Worm (Caenorhabditis elegans): ENCODE data around the gene C04A11.1.

C04A11.1 gene

DNA sequence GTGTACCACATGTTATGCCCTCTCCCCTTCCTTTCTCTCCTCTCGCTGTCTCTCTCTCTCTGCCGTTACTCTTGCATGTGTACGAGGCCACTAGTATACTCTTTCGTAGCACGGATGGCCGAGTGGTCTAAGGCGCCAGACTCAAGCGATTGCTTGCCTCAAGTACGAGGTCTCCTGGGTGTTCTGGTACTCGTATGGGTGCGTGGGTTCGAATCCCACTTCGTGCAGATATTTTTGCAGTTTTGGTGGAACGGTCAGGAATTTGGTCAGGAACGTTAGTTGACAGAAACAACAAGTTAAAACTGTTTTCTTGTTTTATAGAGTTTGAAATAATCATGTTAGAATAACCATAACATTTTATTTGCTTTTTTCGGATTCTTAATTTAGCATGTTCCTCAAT lies 5.1 kb downstream of the C04A11.1 start:
- TF ChIP-seq ceh-28 (tag; optimal IDR thresholded peaks at IDR 0.05) (peak; percentile 13), nhr-76 (tag; optimal IDR thresholded peaks at IDR 0.05) (peak; percentile 37), nhr-11 (tag; optimal IDR thresholded peaks at IDR 0.05) (peak; percentile 33), jun-1 (tag; optimal IDR thresholded peaks at IDR 0.05) (peak; percentile 86), nhr-43 (tag; optimal IDR thresholded peaks at IDR 0.05; ENCODE audit: poor library complexity, severe bottlenecking) (peak; percentile 81), R02D3.7 (tag; optimal IDR thresholded peaks at IDR 0.05) (peak; percentile 38), ceh-9 (tag; optimal IDR thresholded peaks at IDR 0.05) (no peak), nhr-25 (tag; optimal IDR thresholded peaks at IDR 0.05) (peak; percentile 46), unc-62 (GFP tag; optimal IDR thresholded peaks at IDR 0.05) (no peak), fkh-10 (GFP tag; optimal IDR thresholded peaks at IDR 0.05) (peak; percentile 51), nfya-1 (tag; optimal IDR thresholded peaks at IDR 0.05; ENCODE audit: insufficient read depth) (peak; percentile 71), fos-1 (tag; optimal IDR thresholded peaks at IDR 0.05) (no peak), mdl-1 (tag; optimal IDR thresholded peaks at IDR 0.05) (no peak), ZK546.5 (tag; optimal IDR thresholded peaks at IDR 0.05) (no peak), nhr-237 (tag; optimal IDR thresholded peaks at IDR 0.05) (no peak), nhr-23 (tag; optimal IDR thresholded peaks at IDR 0.05) (peak; percentile 67), egl-5 (tag; optimal IDR thresholded peaks at IDR 0.05) (peak; percentile 89), fkh-2 (tag; optimal IDR thresholded peaks at IDR 0.05) (no peak), ztf-4 (tag; optimal IDR thresholded peaks at IDR 0.05) (peak; percentile 49), mml-1 (tag; optimal IDR thresholded peaks at IDR 0.05) (no peak), pha-4 (tag; optimal IDR thresholded peaks at IDR 0.05) (peak; percentile 81), nhr-12 (tag; optimal IDR thresholded peaks at IDR 0.05) (no peak), daf-12 (tag; optimal IDR thresholded peaks at IDR 0.05) (no peak), lin-15B (tag; optimal IDR thresholded peaks at IDR 0.05) (peak; percentile 38), ztf-11 (tag; optimal IDR thresholded peaks at IDR 0.05) (no peak), ceh-82 (tag; optimal IDR thresholded peaks at IDR 0.05) (peak; percentile 37), lsy-12 (tag; optimal IDR thresholded peaks at IDR 0.05) (peak; percentile 85), lin-39 (tag; optimal IDR thresholded peaks at IDR 0.05) (peak; percentile 87), aly-2 (tag; optimal IDR thresholded peaks at IDR 0.05) (no peak), elt-1 (tag; optimal IDR thresholded peaks at IDR 0.05) (peak; percentile 58), zag-1 (tag; optimal IDR thresholded peaks at IDR 0.05) (no peak), nhr-67 (tag; optimal IDR thresholded peaks at IDR 0.05) (no peak), tbx-2 (tag; optimal IDR thresholded peaks at IDR 0.05) (peak; percentile 85), nhr-28 (tag; optimal IDR thresholded peaks at IDR 0.05) (no peak), nhr-77 (tag; optimal IDR thresholded peaks at IDR 0.05) (peak; percentile 46), hmg-11 (tag; optimal IDR thresholded peaks at IDR 0.05) (peak; percentile 99), eor-1 (tag; optimal IDR thresholded peaks at IDR 0.05) (no peak), ama-1 (optimal IDR thresholded peaks at IDR 0.05) (peak; percentile 49), pqm-1 (tag; optimal IDR thresholded peaks at IDR 0.05) (peak; percentile 41), elt-2 (tag; optimal IDR thresholded peaks at IDR 0.05) (peak; percentile 49), unc-39 (tag; optimal IDR thresholded peaks at IDR 0.05) (peak; percentile 27), snpc-4 (tag; optimal IDR thresholded peaks at IDR 0.05) (peak; percentile 11), skn-1 (tag; optimal IDR thresholded peaks at IDR 0.05) (peak; percentile 43), sea-2 (GFP tag; optimal IDR thresholded peaks at IDR 0.05) (peak; percentile 58), elt-3 (tag; optimal IDR thresholded peaks at IDR 0.05) (peak in 1 of 3 experiments; percentile 31), ceh-16 (tag; optimal IDR thresholded peaks at IDR 0.05) (no peak), egl-27 (tag; optimal IDR thresholded peaks at IDR 0.05) (peak; percentile 30)

DNA sequence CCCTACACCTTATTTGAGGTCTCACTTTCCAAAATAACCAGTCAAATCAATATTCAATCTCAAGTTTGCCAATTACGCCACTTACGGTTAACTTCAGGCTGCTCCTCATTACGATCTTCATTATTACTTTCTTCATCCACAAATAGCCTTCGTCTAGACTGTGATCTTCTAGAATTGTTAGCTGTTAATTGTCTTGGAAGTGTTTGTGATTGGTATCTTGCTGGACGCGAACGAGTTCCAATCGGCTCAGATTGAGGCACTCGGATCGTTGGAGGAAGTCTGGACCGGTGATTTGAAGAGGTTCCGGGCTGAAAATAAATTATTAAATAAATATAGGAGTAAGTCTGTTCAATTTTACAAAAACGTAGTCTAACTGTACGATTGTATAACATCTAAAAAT lies 6.6 kb downstream of the C04A11.1 start:
- no peak for TF ChIP-seq lin-15B (tag; optimal IDR thresholded peaks at IDR 0.05)
